Worm (Caenorhabditis elegans): ENCODE measurements around the gene chil-4.

chil-4 gene

ce11 chrII:9891823-9892222 lies 36.3 kb upstream of the chil-4 start:
- TF ChIP-seq ets-7 (tag; optimal IDR thresholded peaks at IDR 0.05), result no peak

ce11 chrII:9891031-9891689 lies 35.6 kb upstream of the chil-4 start, which contains the start of gene vgln-1:
TSS of gene vgln-1 (minus strand) at chrII:9891081.
- TF ChIP-seq flt-1 (GFP tag; IDR thresholded peaks at IDR 0.05) (no peak), hmbx-1 (tag; optimal IDR thresholded peaks at IDR 0.05) (no peak), tbx-37 (GFP tag; conservative IDR thresholded peaks at IDR 0.05) (no peak), F13C5.2 (tag; optimal IDR thresholded peaks at IDR 0.05) (no peak), tbx-11 (GFP tag; IDR thresholded peaks at IDR 0.05) (no peak), ets-7 (tag; optimal IDR thresholded peaks at IDR 0.05) (no peak), aly-1 (tag; optimal IDR thresholded peaks at IDR 0.05) (no peak), sea-1 (GFP tag; conservative IDR thresholded peaks at IDR 0.05) (no peak), hnd-1 (tag; optimal IDR thresholded peaks at IDR 0.05) (no peak), B0310.2 (tag; optimal IDR thresholded peaks at IDR 0.05) (no peak), scrt-1 (GFP tag; IDR thresholded peaks at IDR 0.05) (no peak), tra-4 (tag; optimal IDR thresholded peaks at IDR 0.05) (no peak), ceh-13 (GFP tag; optimal IDR thresholded peaks at IDR 0.05) (no peak)

ce11 chrII:9888549-9888948 lies 33.0 kb upstream of the chil-4 start:
- no peak for TF ChIP-seq hnd-1 (tag; optimal IDR thresholded peaks at IDR 0.05)
- no peak for TF ChIP-seq tbx-37 (GFP tag; conservative IDR thresholded peaks at IDR 0.05)
- TF ChIP-seq ceh-36 (tag; optimal IDR thresholded peaks at IDR 0.05), result no peak
- TF ChIP-seq flt-1 (GFP tag; IDR thresholded peaks at IDR 0.05), result no peak
- TF ChIP-seq F13C5.2 (tag; optimal IDR thresholded peaks at IDR 0.05), result no peak
- no peak for TF ChIP-seq B0310.2 (tag; optimal IDR thresholded peaks at IDR 0.05)
- TF ChIP-seq sea-1 (GFP tag; conservative IDR thresholded peaks at IDR 0.05), result no peak
- no peak for TF ChIP-seq tra-4 (tag; optimal IDR thresholded peaks at IDR 0.05)
- no peak for TF ChIP-seq ama-1 (optimal IDR thresholded peaks at IDR 0.05)
- TF ChIP-seq tbx-11 (GFP tag; IDR thresholded peaks at IDR 0.05), result no peak
- no peak for TF ChIP-seq pes-1 (GFP tag; IDR thresholded peaks at IDR 0.05)
- no peak for TF ChIP-seq hmbx-1 (tag; optimal IDR thresholded peaks at IDR 0.05)
- TF ChIP-seq hmg-4 (GFP tag; optimal IDR thresholded peaks at IDR 0.05), result no peak
- TF ChIP-seq aly-1 (tag; optimal IDR thresholded peaks at IDR 0.05), result no peak
- TF ChIP-seq scrt-1 (GFP tag; IDR thresholded peaks at IDR 0.05), result no peak
- no peak for TF ChIP-seq ceh-13 (GFP tag; optimal IDR thresholded peaks at IDR 0.05)
- TF ChIP-seq ets-7 (tag; optimal IDR thresholded peaks at IDR 0.05), result no peak

ce11 chrII:9886216-9886615 lies 30.7 kb upstream of the chil-4 start, which contains the start of gene algn-8:
TSS of gene algn-8 (minus strand) at chrII:9886442.
- TF ChIP-seq tbx-37 (GFP tag; conservative IDR thresholded peaks at IDR 0.05), result no peak

ce11 chrII:9880826-9881225 lies 25.3 kb upstream of the chil-4 start, which contains the start of gene C08H9.15:
TSS of gene C08H9.15 (plus strand) at chrII:9881193.
- TF ChIP-seq pes-1 (GFP tag; IDR thresholded peaks at IDR 0.05) (no peak), B0310.2 (tag; optimal IDR thresholded peaks at IDR 0.05) (no peak), ama-1 (optimal IDR thresholded peaks at IDR 0.05) (no peak), ceh-36 (tag; optimal IDR thresholded peaks at IDR 0.05) (no peak), hmg-4 (GFP tag; optimal IDR thresholded peaks at IDR 0.05) (no peak), tbx-37 (GFP tag; conservative IDR thresholded peaks at IDR 0.05) (no peak), hnd-1 (tag; optimal IDR thresholded peaks at IDR 0.05) (no peak), F13C5.2 (tag; optimal IDR thresholded peaks at IDR 0.05) (no peak), tra-4 (tag; optimal IDR thresholded peaks at IDR 0.05) (no peak), sea-1 (GFP tag; conservative IDR thresholded peaks at IDR 0.05) (no peak), flt-1 (GFP tag; IDR thresholded peaks at IDR 0.05) (no peak), tbx-11 (GFP tag; IDR thresholded peaks at IDR 0.05) (no peak), aly-1 (tag; optimal IDR thresholded peaks at IDR 0.05) (no peak), scrt-1 (GFP tag; IDR thresholded peaks at IDR 0.05) (no peak), ets-7 (tag; optimal IDR thresholded peaks at IDR 0.05) (no peak), ceh-13 (GFP tag; optimal IDR thresholded peaks at IDR 0.05) (no peak), hmbx-1 (tag; optimal IDR thresholded peaks at IDR 0.05) (no peak)

ce11 chrII:9879815-9880214 lies 24.3 kb upstream of the chil-4 start:
- TF ChIP-seq hnd-1 (tag; optimal IDR thresholded peaks at IDR 0.05) (no peak), aly-1 (tag; optimal IDR thresholded peaks at IDR 0.05) (no peak), ceh-13 (GFP tag; optimal IDR thresholded peaks at IDR 0.05) (no peak), pes-1 (GFP tag; IDR thresholded peaks at IDR 0.05) (no peak), tbx-11 (GFP tag; IDR thresholded peaks at IDR 0.05) (no peak), ama-1 (optimal IDR thresholded peaks at IDR 0.05) (no peak), scrt-1 (GFP tag; IDR thresholded peaks at IDR 0.05) (no peak), B0310.2 (tag; optimal IDR thresholded peaks at IDR 0.05) (no peak), ceh-36 (tag; optimal IDR thresholded peaks at IDR 0.05) (no peak), ets-7 (tag; optimal IDR thresholded peaks at IDR 0.05) (no peak), flt-1 (GFP tag; IDR thresholded peaks at IDR 0.05) (no peak), hmbx-1 (tag; optimal IDR thresholded peaks at IDR 0.05) (no peak), tbx-37 (GFP tag; conservative IDR thresholded peaks at IDR 0.05) (no peak), sea-1 (GFP tag; conservative IDR thresholded peaks at IDR 0.05) (no peak), hmg-4 (GFP tag; optimal IDR thresholded peaks at IDR 0.05) (no peak), F13C5.2 (tag; optimal IDR thresholded peaks at IDR 0.05) (no peak), tra-4 (tag; optimal IDR thresholded peaks at IDR 0.05) (no peak)

ce11 chrII:9874508-9875229 lies 19.1 kb upstream of the chil-4 start, which contains the start of the genes chil-2 and ctsa-3.2:
TSS of gene chil-2 (minus strand) at chrII:9874608.
TSS of gene ctsa-3.2 (plus strand) at chrII:9875179.
- no peak for TF ChIP-seq scrt-1 (GFP tag; IDR thresholded peaks at IDR 0.05)
- TF ChIP-seq F13C5.2 (tag; optimal IDR thresholded peaks at IDR 0.05), result no peak
- TF ChIP-seq B0310.2 (tag; optimal IDR thresholded peaks at IDR 0.05), result no peak
- no peak for TF ChIP-seq pes-1 (GFP tag; IDR thresholded peaks at IDR 0.05)
- no peak for TF ChIP-seq tra-4 (tag; optimal IDR thresholded peaks at IDR 0.05)
- no peak for TF ChIP-seq tbx-11 (GFP tag; IDR thresholded peaks at IDR 0.05)
